Worm (Caenorhabditis elegans) whole organism, L2 larva: ENCODE data around the gene rfc-2.

Source experiments
- C34F6.9 ChIP-seq: fragments of 150-350 bp; optimal IDR thresholded peaks from 2 replicates; lab custom pipeline; 2014; ENCODE audit warnings: missing biosample characterization, missing genetic modification characterization
- R02D3.7 ChIP-seq: fragments of 150-350 bp; optimal IDR thresholded peaks from 2 replicates; lab custom pipeline; 2014; ENCODE audit warnings: missing biosample characterization, missing genetic modification characterization
- Y55F3AM.14 ChIP-seq: fragments of 200-800 bp; sonication (Bioruptor generic); optimal IDR thresholded peaks from 2 replicates; lab custom pipeline; 2018; ENCODE audit warnings: mild to moderate bottlenecking, missing genetic modification characterization, missing compliant biosample characterization
- alr-1 ChIP-seq: fragments of 150-350 bp; optimal IDR thresholded peaks from 2 replicates; lab custom pipeline; 2014; ENCODE audit warnings: missing biosample characterization, missing genetic modification characterization
- aly-2 ChIP-seq: fragments of 150-350 bp; optimal IDR thresholded peaks from 2 replicates; lab custom pipeline; 2014; ENCODE audit warnings: missing biosample characterization, missing genetic modification characterization
- ama-1 ChIP-seq: fragments of 150-350 bp; optimal IDR thresholded peaks from 2 replicates; lab custom pipeline; 2018; ENCODE audit warnings: inconsistent platforms
- blmp-1 ChIP-seq: sonication (generic microtip); optimal IDR thresholded peaks from 2 replicates; lab custom pipeline; 2017; ENCODE audit warnings: missing genetic modification characterization, mild to moderate bottlenecking, missing compliant biosample characterization, antibody characterized with exemption, moderate library complexity; ENCODE audit not compliant: insufficient read depth
- ceh-16 ChIP-seq: fragments of 150-350 bp; optimal IDR thresholded peaks from 2 replicates; lab custom pipeline; 2014; ENCODE audit warnings: missing biosample characterization, missing genetic modification characterization
- crh-2 ChIP-seq: sonication (generic microtip); optimal IDR thresholded peaks from 2 replicates; lab custom pipeline; 2017; ENCODE audit warnings: missing biosample characterization, missing genetic modification characterization
- dmd-4 ChIP-seq: sonication (generic microtip); optimal IDR thresholded peaks from 2 replicates; lab custom pipeline; 2017; ENCODE audit warnings: missing biosample characterization, missing genetic modification characterization
- elt-1 ChIP-seq: fragments of 150-350 bp; optimal IDR thresholded peaks from 2 replicates; lab custom pipeline; 2014; ENCODE audit warnings: missing biosample characterization, missing genetic modification characterization
- fos-1 ChIP-seq: fragments of 150-350 bp; optimal IDR thresholded peaks from 2 replicates; lab custom pipeline; 2014; ENCODE audit warnings: missing biosample characterization, missing genetic modification characterization
- gmeb-1 ChIP-seq: fragments of 150-350 bp; optimal IDR thresholded peaks from 2 replicates; lab custom pipeline; 2014; ENCODE audit warnings: missing biosample characterization, missing genetic modification characterization
- lin-13 ChIP-seq: fragments of 150-350 bp; optimal IDR thresholded peaks from 2 replicates; lab custom pipeline; 2014; ENCODE audit warnings: missing biosample characterization, missing genetic modification reagents, missing genetic modification characterization
- lin-39 ChIP-seq: fragments of 150-350 bp; optimal IDR thresholded peaks from 2 replicates; lab custom pipeline; 2014; ENCODE audit warnings: missing biosample characterization, missing genetic modification reagents, missing genetic modification characterization
- mab-5 ChIP-seq: fragments of 150-350 bp; optimal IDR thresholded peaks from 2 replicates; lab custom pipeline; 2014; ENCODE audit warnings: missing biosample characterization, missing genetic modification characterization
- mbf-1 ChIP-seq: sonication (generic microtip); optimal IDR thresholded peaks from 2 replicates; lab custom pipeline; 2017; ENCODE audit warnings: missing biosample characterization, missing genetic modification characterization
- mdl-1 ChIP-seq, 2 experiments: fragments of 150-350 bp in 1 of 2; sonication (generic microtip) in 1 of 2; optimal IDR thresholded peaks; 2 replicates each; lab custom pipeline; 2017; ENCODE audit warnings: missing biosample characterization in 2 of 2, missing genetic modification characterization in 2 of 2
- nhr-10 ChIP-seq: sonication (generic microtip); optimal IDR thresholded peaks from 2 replicates; lab custom pipeline; 2017; ENCODE audit warnings: missing biosample characterization, missing genetic modification characterization
- nhr-11 ChIP-seq: fragments of 150-350 bp; optimal IDR thresholded peaks from 2 replicates; lab custom pipeline; 2014; ENCODE audit warnings: missing biosample characterization, missing genetic modification characterization
- nhr-12 ChIP-seq: fragments of 150-350 bp; optimal IDR thresholded peaks from 2 replicates; lab custom pipeline; 2014; ENCODE audit warnings: missing biosample characterization, missing genetic modification characterization
- nhr-129 ChIP-seq: fragments of 150-350 bp; optimal IDR thresholded peaks from 2 replicates; lab custom pipeline; 2014; ENCODE audit warnings: missing biosample characterization, missing genetic modification characterization
- nhr-21 ChIP-seq: fragments of 150-350 bp; optimal IDR thresholded peaks from 2 replicates; lab custom pipeline; 2014; ENCODE audit warnings: missing biosample characterization, missing genetic modification characterization
- nhr-23 ChIP-seq: fragments of 150-350 bp; optimal IDR thresholded peaks from 2 replicates; lab custom pipeline; 2014; ENCODE audit warnings: missing biosample characterization, missing genetic modification reagents, missing genetic modification characterization
- nhr-25 ChIP-seq: fragments of 150-350 bp; sonication (generic microtip); optimal IDR thresholded peaks from 3 replicates; lab custom pipeline; 2014; ENCODE audit warnings: missing biosample characterization, missing genetic modification characterization
- nhr-77 ChIP-seq: fragments of 150-350 bp; optimal IDR thresholded peaks from 2 replicates; lab custom pipeline; 2014; ENCODE audit warnings: missing biosample characterization, missing genetic modification characterization
- peb-1 ChIP-seq: fragments of 150-350 bp; optimal IDR thresholded peaks from 2 replicates; lab custom pipeline; 2014; ENCODE audit warnings: missing biosample characterization, missing genetic modification characterization
- sma-3 ChIP-seq: sonication (generic microtip); optimal IDR thresholded peaks from 2 replicates; lab custom pipeline; 2016; ENCODE audit warnings: missing genetic modification reagents, missing genetic modification characterization, missing compliant biosample characterization
- sma-9 ChIP-seq, 2 experiments: fragments of 150-350 bp in 1 of 2; sonication (generic microtip) in 1 of 2; optimal IDR thresholded peaks; 2 replicates each; lab custom pipeline; 2014 to 2016; ENCODE audit warnings: missing genetic modification characterization in 2 of 2, mild to moderate bottlenecking in 1 of 2, missing biosample characterization in 1 of 2, missing compliant biosample characterization in 1 of 2, missing genetic modification reagents in 1 of 2, moderate library complexity in 1 of 2
- snpc-4 ChIP-seq: fragments of 150-350 bp; optimal IDR thresholded peaks from 2 replicates; lab custom pipeline; 2014; ENCODE audit warnings: missing biosample characterization, missing genetic modification characterization
- unc-39 ChIP-seq: fragments of 150-350 bp; optimal IDR thresholded peaks from 2 replicates; lab custom pipeline; 2014; ENCODE audit warnings: missing biosample characterization, missing genetic modification characterization
- unc-55 ChIP-seq: fragments of 150-350 bp; sonication (generic microtip); optimal IDR thresholded peaks from 3 replicates; lab custom pipeline; 2014; ENCODE audit warnings: missing biosample characterization, missing genetic modification reagents, missing genetic modification characterization
- unc-62 ChIP-seq: fragments of 150-350 bp; optimal IDR thresholded peaks from 2 replicates; lab custom pipeline; 2014; ENCODE audit warnings: missing biosample characterization, missing genetic modification reagents, missing genetic modification characterization
- ztf-1 ChIP-seq: fragments of 200-800 bp; sonication (Bioruptor generic); conservative IDR thresholded peaks from 2 replicates; pipeline ENCODE4 v1.3.6; 2022; ENCODE audit warnings: missing genetic modification characterization, missing compliant biosample characterization
- ztf-11 ChIP-seq: sonication (generic microtip); optimal IDR thresholded peaks from 2 replicates; lab custom pipeline; 2017; ENCODE audit warnings: missing biosample characterization, missing genetic modification characterization

rfc-2 gene

ce11 chrIV:1388079-1388478, 41.0 kb downstream of the rfc-2 start (continued):
- TF ChIP-seq lin-39 (tag; lab: Kevin White, UChicago) (no peak), sma-9 (GFP tag; optimal IDR thresholded peaks at IDR 0.05; lab: Kevin White, UChicago) (peak; percentile 42), sma-9 (tag; optimal IDR thresholded peaks at IDR 0.05; lab: Kevin White, UChicago) (no peak), dmd-4 (tag; lab: Kevin White, UChicago) (no peak), elt-1 (tag; lab: Kevin White, UChicago) (no peak), aly-2 (no peak), nhr-23 (tag; lab: Kevin White, UChicago) (no peak), lin-13 (GFP tag; lab: Kevin White, UChicago) (peak; percentile 50)

- TF ChIP-seq gmeb-1 (tag; lab: Kevin White, UChicago), result peak; percentile 4
- no peak for TF ChIP-seq ztf-1 (GFP tag; lab: Robert Waterston, UW)
- no peak for TF ChIP-seq unc-62 (GFP tag; lab: Kevin White, UChicago)
- no peak for TF ChIP-seq nhr-12 (tag; lab: Kevin White, UChicago)
- TF ChIP-seq lin-39 (tag; lab: Kevin White, UChicago), result no peak
- TF ChIP-seq C34F6.9, result peak; percentile 3
- peak; percentile 46 for TF ChIP-seq sma-3 (GFP tag; lab: Kevin White, UChicago)
- no peak for TF ChIP-seq Y55F3AM.14 (GFP tag; lab: Kevin White, UChicago)
- TF ChIP-seq nhr-77 (tag; lab: Kevin White, UChicago), result no peak
- TF ChIP-seq nhr-25 (tag; lab: Kevin White, UChicago), result peak; percentile 58
- peak; percentile 11 for TF ChIP-seq blmp-1 (tag; lab: Kevin White, UChicago)
- no peak for TF ChIP-seq mbf-1 (tag; lab: Kevin White, UChicago)
These were observed 41.9 kb downstream of the rfc-2 start for ce11 chrIV:1389021-1389420.

- TF ChIP-seq sma-3 (GFP tag; lab: Kevin White, UChicago) (no peak), nhr-11 (no peak), snpc-4 (tag; lab: Kevin White, UChicago) (no peak), unc-39 (no peak), unc-55 (GFP tag; lab: Kevin White, UChicago) (no peak), crh-2 (tag; lab: Kevin White, UChicago) (peak; percentile 12), gmeb-1 (tag; lab: Kevin White, UChicago) (no peak), fos-1 (tag; lab: Kevin White, UChicago) (peak; percentile 80), nhr-77 (tag; lab: Kevin White, UChicago) (no peak)
- TF ChIP-seq, all 48 proteins: peak for 2
These were observed 42.5 kb downstream of the rfc-2 start for ce11 chrIV:1389599-1389998.

ce11 chrIV:1390102-1390501, 43.0 kb downstream of the rfc-2 start:
- no peak for TF ChIP-seq peb-1
- TF ChIP-seq alr-1 (tag; lab: Kevin White, UChicago), result no peak
- TF ChIP-seq nhr-10, result no peak
- no peak for TF ChIP-seq nhr-21 (tag; lab: Kevin White, UChicago)
- no peak for TF ChIP-seq ztf-11 (tag; lab: Kevin White, UChicago)
- TF ChIP-seq mab-5 (tag; lab: Kevin White, UChicago), result no peak
- no peak for TF ChIP-seq ceh-16 (tag; lab: Kevin White, UChicago)

ce11 chrIV:1391446-1391845, 44.3 kb downstream of the rfc-2 start:
- no peak for TF ChIP-seq mdl-1 (tag; optimal IDR thresholded peaks at IDR 0.05; lab: Kevin White, UChicago)
- TF ChIP-seq elt-1 (tag; lab: Kevin White, UChicago), result no peak
- no peak for TF ChIP-seq R02D3.7
- TF ChIP-seq ama-1 (lab: Kevin White, UChicago), result no peak
- no peak for TF ChIP-seq nhr-129 (tag; lab: Kevin White, UChicago)
- TF ChIP-seq nhr-21 (tag; lab: Kevin White, UChicago), result no peak
- no peak for TF ChIP-seq alr-1 (tag; lab: Kevin White, UChicago)
